Worm (Caenorhabditis elegans) whole organism, L3 larva: Measurements from ENCODE around the gene Y41C4A.11.

Experiments
- R02D3.7 ChIP-seq: fragments of 150-350 bp; optimal IDR thresholded peaks from 2 replicates; lab custom pipeline; 2014; ENCODE audit warnings: missing biosample characterization, missing genetic modification characterization
- ceh-9 ChIP-seq: sonication (generic microtip); optimal IDR thresholded peaks from 2 replicates; lab custom pipeline; 2018; ENCODE audit warnings: missing biosample characterization, missing genetic modification characterization
- daf-12 ChIP-seq: fragments of 150-350 bp; optimal IDR thresholded peaks from 2 replicates; lab custom pipeline; 2014; ENCODE audit warnings: missing biosample characterization, missing genetic modification reagents, missing genetic modification characterization
- elt-2 ChIP-seq: sonication (generic microtip); optimal IDR thresholded peaks from 2 replicates; lab custom pipeline; 2016; ENCODE audit warnings: missing genetic modification reagents, mild to moderate bottlenecking, missing genetic modification characterization, missing compliant biosample characterization
- fkh-2 ChIP-seq: fragments of 150-350 bp; optimal IDR thresholded peaks from 2 replicates; lab custom pipeline; 2014; ENCODE audit warnings: missing biosample characterization, missing genetic modification reagents, missing genetic modification characterization
- fos-1 ChIP-seq: fragments of 150-350 bp; optimal IDR thresholded peaks from 2 replicates; lab custom pipeline; 2014; ENCODE audit warnings: missing biosample characterization, missing genetic modification characterization
- lin-15B ChIP-seq: fragments of 150-350 bp; optimal IDR thresholded peaks from 2 replicates; lab custom pipeline; 2014; ENCODE audit warnings: missing biosample characterization, missing genetic modification characterization
- mdl-1 ChIP-seq: fragments of 150-350 bp; optimal IDR thresholded peaks from 2 replicates; lab custom pipeline; 2014; ENCODE audit warnings: missing biosample characterization, missing genetic modification characterization
- pha-4 ChIP-seq: fragments of 150-350 bp; optimal IDR thresholded peaks from 2 replicates; lab custom pipeline; 2014; ENCODE audit warnings: missing biosample characterization, missing genetic modification reagents, missing genetic modification characterization
- sea-2 ChIP-seq: fragments of 150-350 bp; sonication (generic microtip); optimal IDR thresholded peaks from 4 replicates; lab custom pipeline; 2014; ENCODE audit warnings: missing biosample characterization, missing genetic modification reagents, missing genetic modification characterization
- skn-1 ChIP-seq: fragments of 150-350 bp; optimal IDR thresholded peaks from 2 replicates; lab custom pipeline; 2014; ENCODE audit warnings: missing biosample characterization, missing genetic modification characterization
- snpc-4 ChIP-seq: fragments of 150-350 bp; optimal IDR thresholded peaks from 2 replicates; lab custom pipeline; 2014; ENCODE audit warnings: missing biosample characterization, missing genetic modification characterization
- tbx-2 ChIP-seq: sonication (generic microtip); optimal IDR thresholded peaks from 2 replicates; lab custom pipeline; 2016; ENCODE audit warnings: mild to moderate bottlenecking, missing genetic modification characterization, missing compliant biosample characterization
- unc-39 ChIP-seq: sonication (generic microtip); optimal IDR thresholded peaks from 4 replicates; lab custom pipeline; 2017; ENCODE audit warnings: missing biosample characterization, missing genetic modification characterization

ce11 chrIII:11692380-11692779, 27.3 kb upstream of the Y41C4A.11 start:
- TF ChIP-seq R02D3.7: no peak
- no peak for TF ChIP-seq mdl-1 (tag; lab: Kevin White, UChicago)
- TF ChIP-seq lin-15B (tag; lab: Kevin White, UChicago): no peak
- no peak for TF ChIP-seq unc-39
- TF ChIP-seq snpc-4 (tag; lab: Kevin White, UChicago): no peak
- no peak for TF ChIP-seq daf-12
- TF ChIP-seq ceh-9 (tag; lab: Kevin White, UChicago): no peak
- TF ChIP-seq fos-1: no peak
- TF ChIP-seq elt-2: no peak
- no peak for TF ChIP-seq pha-4 (tag; lab: Kevin White, UChicago)
- TF ChIP-seq tbx-2: no peak
- TF ChIP-seq fkh-2 (tag; lab: Kevin White, UChicago): no peak
- TF ChIP-seq skn-1: no peak
- no peak for TF ChIP-seq sea-2 (GFP tag; lab: Kevin White, UChicago)
